Fruit fly (Drosophila melanogaster): ENCODE results near the gene CG45690.

The CG45690 gene

DNA sequence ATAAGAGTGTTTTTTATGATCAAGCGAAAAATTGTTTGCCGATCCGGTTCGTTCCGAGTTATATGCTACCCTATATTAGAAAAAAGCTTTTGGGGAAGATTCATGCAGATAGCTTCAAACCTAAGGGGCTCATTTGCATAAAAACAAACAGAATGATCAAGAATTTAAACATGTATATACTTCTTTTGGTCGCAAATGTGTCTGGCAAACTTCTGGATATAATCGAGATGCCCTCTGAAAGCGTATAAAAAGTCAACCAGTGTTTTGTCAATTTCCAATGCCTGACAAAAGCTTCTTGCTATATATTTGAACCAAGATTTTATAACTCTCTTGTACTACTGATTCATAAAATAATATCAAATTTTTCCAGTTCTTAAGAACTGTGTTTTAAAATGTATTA, 27.6 kb downstream of the CG45690 start (continued):
- TF ChIP-seq D19A (tag; optimal IDR thresholded peaks at IDR 0.05) (peak; percentile 60), CG1832 (GFP tag; optimal IDR thresholded peaks at IDR 0.05) (no peak), row (GFP tag; IDR thresholded peaks at IDR 0.05) (peak; percentile 42; the same call in 2 of the 3 replicates), bcd (GFP tag; optimal IDR thresholded peaks at IDR 0.05) (no peak), grn (GFP tag; optimal IDR thresholded peaks at IDR 0.05) (no peak), Hr3 (GFP tag; optimal IDR thresholded peaks at IDR 0.05) (no peak), CG16779 (GFP tag; IDR thresholded peaks at IDR 0.05) (no peak), CG14667 (GFP tag; IDR thresholded peaks at IDR 0.05) (no peak), CG15601 (tag; optimal IDR thresholded peaks at IDR 0.05) (no peak), Myb (GFP tag; optimal IDR thresholded peaks at IDR 0.05) (no peak), CoRest (tag; optimal IDR thresholded peaks at IDR 0.05) (peak; percentile 29), Jarid2 (GFP tag; optimal IDR thresholded peaks at IDR 0.05) (no peak), CG34376 (GFP tag; optimal IDR thresholded peaks at IDR 0.05) (no peak), crol (GFP tag; IDR thresholded peaks at IDR 0.05) (no peak), hb (GFP tag; IDR thresholded peaks at IDR 0.05; ENCODE audit: partially characterized antibody) (no peak), CG6254 (GFP tag; optimal IDR thresholded peaks at IDR 0.05) (no peak), CG15696 (tag; optimal IDR thresholded peaks at IDR 0.05) (no peak), hkb (optimal IDR thresholded peaks at IDR 0.05) (no peak), hkb (GFP tag; IDR thresholded peaks at IDR 0.05) (no peak), CG1792 (GFP tag; optimal IDR thresholded peaks at IDR 0.05) (no peak), lola (GFP tag; optimal IDR thresholded peaks at IDR 0.05) (no peak), gsb (GFP tag; IDR thresholded peaks at IDR 0.05) (no peak), CG14965 (GFP tag; optimal IDR thresholded peaks at IDR 0.05; ENCODE audit: borderline replicate concordance) (no peak), CG14050 (GFP tag; IDR thresholded peaks at IDR 0.05) (no peak), CG33213 (GFP tag; optimal IDR thresholded peaks at IDR 0.05) (no peak), Nf-YA (GFP tag; IDR thresholded peaks at IDR 0.05) (no peak), CG6175 (GFP tag; IDR thresholded peaks at IDR 0.05) (no peak), CG5180 (GFP tag; optimal IDR thresholded peaks at IDR 0.05) (no peak), lmd (GFP tag; IDR thresholded peaks at IDR 0.05) (peak; percentile 14; the same call in 1 of the 2 replicates)

DNA sequence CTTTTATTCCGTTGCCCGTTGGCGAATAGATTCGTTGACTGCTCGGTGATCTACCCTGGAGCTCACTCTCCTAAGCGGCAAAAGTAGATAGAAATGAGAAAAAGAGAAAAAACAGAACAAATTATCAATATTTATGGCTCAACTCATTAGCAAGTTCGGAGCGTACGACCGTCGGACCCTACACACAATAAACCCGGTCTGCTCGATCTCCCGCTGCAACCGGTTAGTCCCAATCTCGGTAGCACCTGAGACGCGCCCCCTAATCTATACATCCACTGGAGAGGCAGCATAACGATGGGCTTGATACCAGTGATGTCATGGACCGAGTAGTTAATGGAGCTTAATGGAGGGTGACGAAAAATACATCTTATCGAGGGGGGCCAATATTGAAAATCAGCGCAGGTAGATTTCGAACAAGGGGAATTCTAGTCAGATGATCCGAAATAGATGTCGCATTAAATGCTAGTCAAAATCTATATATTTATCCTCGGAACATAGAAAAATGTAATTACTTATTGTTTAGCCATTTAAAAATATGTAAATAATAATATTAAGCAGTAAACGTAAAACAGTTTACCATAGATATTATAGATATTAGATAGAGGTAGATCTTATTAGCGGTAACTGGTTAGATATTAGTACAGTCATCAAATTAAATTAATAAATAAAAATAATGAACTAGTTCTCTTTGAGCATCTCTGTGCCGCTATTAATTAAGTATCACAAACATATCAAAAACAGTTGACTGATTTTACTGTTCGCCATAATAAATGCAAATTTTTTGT, 29.1 kb downstream of the CG45690 start, which contains the start of gene CG7296:
Gene CG7296 (minus strand): TSS at position 58 of the 785 bp plus-strand sequence.
- TF ChIP-seq CG31224 (GFP tag; IDR thresholded peaks at IDR 0.05) (no peak), abd-A (tag; optimal IDR thresholded peaks at IDR 0.05) (peak; percentile 71), her (GFP tag; optimal IDR thresholded peaks at IDR 0.05) (no peak), Atf6 (GFP tag; IDR thresholded peaks at IDR 0.05) (no peak), CG4820 (GFP tag; optimal IDR thresholded peaks at IDR 0.05) (no peak), Chrac-16 (GFP tag; optimal IDR thresholded peaks at IDR 0.05) (no peak), CG1647 (GFP tag; optimal IDR thresholded peaks at IDR 0.05) (no peak), CG8924 (tag; optimal IDR thresholded peaks at IDR 0.05) (no peak), cato (GFP tag; optimal IDR thresholded peaks at IDR 0.05; ENCODE audit: borderline replicate concordance) (no peak), Dad (GFP tag; optimal IDR thresholded peaks at IDR 0.05) (no peak), CG12299 (tag; optimal IDR thresholded peaks at IDR 0.05) (no peak), unc-4 (GFP tag; IDR thresholded peaks at IDR 0.05; ENCODE audit: partially characterized antibody) (no peak), bab2 (GFP tag; optimal IDR thresholded peaks at IDR 0.05) (no peak), crol (GFP tag; IDR thresholded peaks at IDR 0.05) (no peak), repo (GFP tag; optimal IDR thresholded peaks at IDR 0.05) (no peak), CG2129 (GFP tag; IDR thresholded peaks at IDR 0.05; ENCODE audit: partially characterized antibody) (no peak), sna (GFP tag; IDR thresholded peaks at IDR 0.05; ENCODE audit: partially characterized antibody) (no peak), kni (GFP tag; optimal IDR thresholded peaks at IDR 0.05) (peak; percentile 33), Sry-β (GFP tag; optimal IDR thresholded peaks at IDR 0.05) (peak; percentile 43), dmrt99B (tag; optimal IDR thresholded peaks at IDR 0.05) (no peak), pan (optimal IDR thresholded peaks at IDR 0.05) (no peak), pan (GFP tag; optimal IDR thresholded peaks at IDR 0.05 in 1 of 2, IDR thresholded peaks at IDR 0.05 in 1 of 2) (no peak), odd (GFP tag; optimal IDR thresholded peaks at IDR 0.05) (no peak)

All from whole organism, embryonic.